Fruit fly (Drosophila melanogaster) ovary, adult (tissue): ENCODE measurements around the gene Sfp87B.

Source experiments
- CG17801 ChIP-seq: fragments of 200-800 bp; optimal IDR thresholded peaks from 2 replicates; lab custom pipeline; 2019; ENCODE audit warnings: missing biosample characterization, mild to moderate bottlenecking, missing genetic modification characterization, moderate library complexity; ENCODE audit not compliant: partially characterized antibody

Gene Sfp87B

DNA sequence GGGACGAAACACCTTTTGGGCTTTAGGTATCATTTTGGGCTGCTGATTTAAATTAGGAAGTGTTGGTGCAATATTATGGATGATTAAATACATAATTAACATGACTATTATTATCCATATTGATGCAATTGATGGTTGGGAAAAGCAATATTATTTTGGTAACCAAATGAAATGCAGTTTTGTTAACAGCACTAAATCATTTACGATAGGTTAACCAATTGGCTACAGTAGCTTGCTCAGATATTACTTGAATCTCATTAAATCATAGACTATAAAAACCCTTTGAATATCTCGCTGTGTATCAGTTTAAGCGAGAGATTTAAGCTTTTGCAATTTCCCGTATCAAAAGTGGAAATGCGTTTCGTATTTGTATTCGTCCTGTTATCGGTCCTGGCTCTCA is at the start of gene Sfp87B:
Gene Sfp87B, plus strand, starts transcription at position 301 of the 400 bp plus-strand sequence.
- TF ChIP-seq CG17801 (GFP tag; lab: Kevin White, UChicago) = no peak

DNA sequence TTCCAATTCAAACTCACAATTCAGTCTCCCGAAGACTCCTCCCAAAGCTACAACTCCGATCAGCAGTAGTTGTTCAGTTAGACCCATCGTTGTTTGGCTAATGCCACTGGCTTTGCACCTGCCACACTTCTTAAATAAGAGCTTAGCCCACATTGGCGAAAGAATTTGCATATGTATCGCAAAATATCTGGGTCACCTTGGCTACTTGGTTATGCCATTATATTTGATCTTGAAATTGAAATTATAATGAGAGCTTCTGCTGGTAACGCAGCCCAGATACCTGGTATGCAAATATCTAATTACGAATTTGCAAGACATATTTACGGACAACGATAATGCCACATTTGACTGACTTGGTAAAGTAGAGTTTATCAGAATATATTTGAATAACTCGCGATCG is 48.0 kb upstream of the Sfp87B start, which contains the start of gene CG17404:
Gene CG17404, minus strand, starts transcription at position 101 of the 400 bp plus-strand sequence.
- no peak for TF ChIP-seq CG17801 (GFP tag; lab: Kevin White, UChicago)

DNA sequence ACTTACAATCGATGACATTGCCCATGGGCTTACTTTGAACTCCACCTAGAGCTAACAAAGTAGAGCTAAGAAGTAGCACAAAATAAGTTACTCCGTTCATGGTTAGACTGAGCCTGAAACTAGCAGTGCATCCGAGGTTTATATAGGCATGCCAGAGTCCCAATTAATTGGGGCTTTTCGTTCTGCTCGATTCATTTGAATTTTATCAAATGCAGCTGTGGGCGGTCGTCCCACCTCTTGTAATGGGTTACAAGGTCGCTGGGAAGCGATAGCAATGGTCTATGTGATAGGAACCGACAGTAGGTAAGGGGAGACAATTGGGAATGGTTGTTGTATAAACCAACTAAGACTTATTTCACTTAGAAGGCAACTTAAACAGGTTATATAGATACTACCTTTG is 46.7 kb upstream of the Sfp87B start, which contains the start of gene CG12256:
Gene CG12256, minus strand, starts transcription at position 101 of the 400 bp plus-strand sequence.
- no peak for TF ChIP-seq CG17801 (GFP tag; lab: Kevin White, UChicago)

DNA sequence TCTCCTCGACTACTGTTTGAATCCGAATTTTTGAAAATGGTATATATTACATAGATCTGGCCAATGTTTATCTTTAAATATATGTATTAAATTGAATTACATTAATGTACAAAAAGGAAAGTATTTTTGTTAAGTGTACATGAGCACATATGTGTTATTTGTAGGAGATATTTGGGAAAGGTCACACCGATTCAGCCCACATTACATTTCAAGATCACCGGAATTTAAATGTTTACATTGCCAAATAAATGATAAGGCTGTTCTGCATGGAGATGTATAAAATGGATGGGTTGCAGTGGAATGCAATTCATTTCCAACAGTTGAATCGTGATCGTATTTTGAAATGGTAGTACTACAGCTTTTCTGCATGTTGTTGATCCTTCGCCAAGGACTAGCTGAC is 43.8 kb upstream of the Sfp87B start, which contains the start of gene CG3916:
Gene CG3916, plus strand, starts transcription at position 301 of the 400 bp plus-strand sequence.
- no peak for TF ChIP-seq CG17801 (GFP tag; lab: Kevin White, UChicago)

DNA sequence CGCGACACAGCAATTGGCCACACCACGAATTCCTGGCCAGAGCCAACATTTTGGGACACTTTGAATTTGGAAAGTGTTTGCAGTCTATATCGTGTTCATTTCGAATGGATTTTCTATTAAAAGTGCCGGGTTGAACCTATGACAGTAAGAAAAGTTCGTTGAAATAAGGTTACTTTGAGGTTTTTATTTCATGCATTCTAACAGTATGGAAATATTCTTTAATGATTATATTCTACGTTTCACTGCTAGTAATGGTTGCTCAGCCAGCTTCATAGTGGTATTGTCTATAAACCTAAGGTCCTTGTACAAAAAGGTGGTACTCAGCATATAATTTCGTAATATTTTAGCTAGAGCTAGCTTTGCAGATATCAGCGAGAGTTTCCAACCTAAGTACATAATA is 40.3 kb upstream of the Sfp87B start, which contains the start of gene Pglym87:
Gene Pglym87, minus strand, starts transcription at position 101 of the 400 bp plus-strand sequence.
- no peak for TF ChIP-seq CG17801 (GFP tag; lab: Kevin White, UChicago)

DNA sequence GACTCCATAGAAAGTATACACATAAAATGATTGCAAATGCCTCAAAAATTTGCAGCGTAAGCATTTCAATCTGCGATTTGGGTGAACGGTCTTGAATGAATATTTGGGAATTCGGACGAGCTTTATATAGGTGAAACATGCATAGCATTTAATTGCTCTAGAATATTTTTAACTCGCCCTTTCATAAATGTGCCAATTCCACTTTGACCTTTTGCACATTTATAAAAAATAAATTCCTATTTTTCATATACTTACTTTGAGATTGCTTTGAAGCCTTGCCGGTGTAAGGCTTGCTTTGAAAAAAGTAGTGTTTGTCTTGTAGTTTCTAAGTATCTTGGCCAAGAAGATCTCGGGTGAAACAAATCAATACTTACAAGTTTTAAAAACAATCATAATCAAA is 38.3 kb upstream of the Sfp87B start, which contains the start of gene Cyp313a5:
Gene Cyp313a5, minus strand, starts transcription at position 101 of the 400 bp plus-strand sequence.
- no peak for TF ChIP-seq CG17801 (GFP tag; lab: Kevin White, UChicago)

DNA sequence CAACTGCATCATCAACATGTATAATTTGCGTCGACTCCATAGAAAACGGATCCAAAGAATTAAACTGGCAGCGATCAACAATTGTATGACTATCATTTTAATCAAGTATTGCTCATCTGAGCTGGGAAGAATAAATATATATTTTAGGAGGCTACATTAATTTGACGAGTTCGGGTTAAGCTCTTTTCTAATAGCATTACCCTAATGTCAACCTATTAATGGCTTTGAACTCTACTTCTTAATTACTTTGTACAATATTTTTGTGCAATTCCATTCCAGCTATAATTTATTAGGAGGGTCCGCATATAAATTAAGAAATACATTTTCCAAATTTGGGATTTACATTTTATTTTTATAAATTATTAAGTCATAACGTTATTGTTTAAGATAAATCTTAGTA is 36.1 kb upstream of the Sfp87B start, which contains the start of gene Cyp313a2:
Gene Cyp313a2, minus strand, starts transcription at position 101 of the 400 bp plus-strand sequence.
- no peak for TF ChIP-seq CG17801 (GFP tag; lab: Kevin White, UChicago)

DNA sequence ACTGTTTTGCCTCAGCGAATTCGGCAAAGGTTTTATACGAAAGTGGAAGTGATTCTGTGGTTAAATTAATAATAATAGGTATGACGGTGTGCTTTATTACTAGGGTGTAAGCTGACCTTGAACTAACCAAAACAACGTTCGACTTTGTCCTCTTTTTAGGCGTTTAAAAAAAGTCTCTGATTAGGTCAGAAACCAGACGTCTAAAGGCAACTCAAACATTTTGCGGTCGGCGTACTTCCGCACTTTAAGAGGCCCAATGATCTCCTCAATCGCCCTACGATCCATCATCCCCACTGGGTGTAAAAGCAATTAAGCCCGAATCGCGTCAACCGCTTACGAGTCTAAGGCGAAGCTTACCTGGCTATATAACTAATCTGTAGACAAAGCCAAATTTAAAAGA is 33.8 kb upstream of the Sfp87B start, which contains the start of gene Cyp313a3:
Gene Cyp313a3, minus strand, starts transcription at position 101 of the 400 bp plus-strand sequence.
- no peak for TF ChIP-seq CG17801 (GFP tag; lab: Kevin White, UChicago)

DNA sequence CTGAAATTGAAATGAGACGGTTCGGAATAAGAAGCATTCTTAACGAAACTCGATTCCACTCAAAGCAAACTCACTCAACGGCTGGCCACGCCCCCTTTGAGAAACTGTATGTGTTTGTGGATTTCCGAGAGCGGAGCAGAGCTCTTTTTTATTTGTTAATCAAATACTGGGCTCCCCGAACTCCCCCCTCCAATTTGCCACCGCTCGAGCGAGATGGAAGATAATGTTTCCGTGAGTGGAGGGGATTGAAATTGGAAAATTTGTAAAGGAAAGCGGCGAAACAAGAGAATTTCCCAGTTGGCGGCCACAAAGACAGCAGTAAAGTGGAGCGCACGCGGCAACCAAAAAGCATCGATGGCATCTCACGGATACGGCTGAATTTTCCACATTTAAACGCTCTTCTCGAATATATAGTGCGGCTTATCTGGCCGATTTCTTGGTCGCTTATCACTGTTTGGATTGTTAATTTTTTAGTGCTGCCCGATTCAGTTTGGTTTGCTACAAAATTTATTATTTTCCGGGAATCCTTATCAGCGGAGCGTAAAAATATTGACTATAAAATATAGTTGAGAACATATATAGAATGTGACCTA is 28.4 kb upstream of the Sfp87B start:
- no peak for TF ChIP-seq CG17801 (GFP tag; lab: Kevin White, UChicago)

DNA sequence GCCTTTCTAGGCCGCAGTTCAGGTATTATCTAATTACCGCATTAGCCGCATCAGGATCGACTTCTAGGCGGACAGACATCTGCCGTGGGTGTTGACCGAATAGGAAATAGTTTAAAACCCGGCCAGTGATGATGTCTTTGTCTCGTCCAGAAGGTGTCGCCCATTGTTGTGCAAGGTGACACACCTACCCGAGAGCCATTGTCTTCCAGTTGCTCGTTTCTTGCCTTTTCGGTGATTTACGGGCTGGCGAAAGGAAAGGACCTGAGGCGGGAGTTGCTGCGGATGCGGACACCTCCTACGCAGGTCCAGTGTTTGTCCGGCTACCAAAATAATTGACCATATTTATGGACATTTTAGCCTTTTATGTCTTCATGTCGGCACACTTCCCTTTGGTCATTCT is 24.7 kb upstream of the Sfp87B start:
- no peak for TF ChIP-seq CG17801 (GFP tag; lab: Kevin White, UChicago)

DNA sequence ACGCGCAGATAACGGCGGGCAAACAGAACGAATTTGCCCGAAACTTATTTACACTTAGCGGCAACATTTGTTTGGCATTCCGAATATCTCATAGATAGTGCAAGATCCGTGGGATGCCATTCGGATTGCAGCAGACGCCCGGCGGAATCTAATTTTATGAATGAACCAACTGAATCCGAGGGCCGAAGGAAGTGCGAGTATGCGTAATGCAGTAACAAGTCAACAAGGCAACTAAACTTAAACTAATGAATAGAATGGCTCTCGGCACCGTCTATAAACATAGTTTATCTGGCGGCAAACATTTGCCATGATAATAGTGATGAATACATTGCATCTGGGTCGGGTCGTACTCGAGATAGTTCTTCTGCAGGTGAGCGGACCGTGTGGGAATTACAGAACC is 22.7 kb upstream of the Sfp87B start:
- no peak for TF ChIP-seq CG17801 (GFP tag; lab: Kevin White, UChicago)

DNA sequence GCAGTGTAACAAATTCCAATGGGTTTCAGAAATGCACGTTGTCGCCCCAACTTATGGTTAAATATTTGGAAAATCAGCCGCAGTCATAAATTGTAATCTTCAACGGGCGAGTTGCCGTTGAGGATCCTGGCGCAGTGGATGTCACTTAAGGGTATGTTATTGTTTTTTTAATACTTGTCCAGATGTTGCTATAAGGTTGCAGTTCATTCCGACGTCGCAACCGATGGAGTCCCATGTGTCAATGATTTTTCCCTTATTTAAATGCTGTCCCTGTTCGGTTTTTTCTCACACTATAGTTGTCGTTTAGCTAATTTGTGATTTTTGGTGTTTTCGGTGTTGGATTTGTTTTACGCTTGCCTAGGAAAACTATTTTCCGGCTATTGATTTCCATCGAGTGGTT is 21.4 kb upstream of the Sfp87B start:
- TF ChIP-seq CG17801 (GFP tag; lab: Kevin White, UChicago) = no peak

DNA sequence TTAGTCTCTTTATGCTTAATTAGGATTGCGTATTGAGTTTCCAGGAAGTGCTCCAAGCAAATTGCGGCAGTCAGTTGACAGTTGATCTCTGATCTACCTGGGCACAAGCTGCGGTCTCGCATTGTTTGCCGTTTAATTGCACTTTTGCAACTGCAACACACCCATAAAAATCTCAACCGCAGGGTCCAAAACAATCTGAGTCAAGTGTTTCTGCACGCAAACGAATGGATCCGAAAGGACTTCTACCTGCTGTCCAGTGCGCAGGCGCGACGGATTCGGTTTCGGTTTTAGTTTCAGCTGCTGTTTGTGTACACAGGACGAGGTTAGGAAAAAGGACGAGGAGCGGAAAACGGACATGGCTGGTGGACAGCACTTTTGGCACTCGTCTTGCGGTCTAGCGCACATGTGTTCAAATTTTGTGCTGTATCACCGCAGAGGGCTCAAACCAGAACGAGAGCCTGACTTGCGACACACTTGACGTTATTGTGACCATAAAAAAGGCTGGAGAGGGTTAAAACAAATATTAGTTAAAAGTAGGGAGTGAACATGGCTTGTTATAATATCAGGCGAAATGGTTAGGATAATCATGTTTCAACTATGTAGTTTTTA is 20.4 kb upstream of the Sfp87B start:
- TF ChIP-seq CG17801 (GFP tag; lab: Kevin White, UChicago) = no peak

DNA sequence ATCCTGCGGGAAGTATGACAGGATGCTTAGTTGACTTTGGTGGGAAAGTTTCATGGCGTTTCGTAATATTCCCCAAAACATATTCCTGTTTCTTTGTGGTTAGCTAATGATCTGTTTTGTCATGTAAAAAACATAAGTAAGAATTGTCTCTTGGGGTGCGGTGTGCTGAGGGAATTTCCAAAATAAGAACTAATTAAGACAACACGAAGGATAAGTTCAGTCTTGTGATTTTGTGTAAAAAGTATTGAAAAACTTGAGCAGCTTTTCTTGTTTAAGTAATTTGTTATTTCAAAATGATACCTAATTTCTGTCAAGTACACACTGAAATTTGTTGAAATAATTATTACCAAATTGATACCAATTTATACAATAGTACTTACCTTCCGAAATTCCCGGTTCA is 19.0 kb upstream of the Sfp87B start, which contains the start of gene CG3942:
Gene CG3942, plus strand, starts transcription at position 301 of the 400 bp plus-strand sequence.
- TF ChIP-seq CG17801 (GFP tag; lab: Kevin White, UChicago) = no peak

DNA sequence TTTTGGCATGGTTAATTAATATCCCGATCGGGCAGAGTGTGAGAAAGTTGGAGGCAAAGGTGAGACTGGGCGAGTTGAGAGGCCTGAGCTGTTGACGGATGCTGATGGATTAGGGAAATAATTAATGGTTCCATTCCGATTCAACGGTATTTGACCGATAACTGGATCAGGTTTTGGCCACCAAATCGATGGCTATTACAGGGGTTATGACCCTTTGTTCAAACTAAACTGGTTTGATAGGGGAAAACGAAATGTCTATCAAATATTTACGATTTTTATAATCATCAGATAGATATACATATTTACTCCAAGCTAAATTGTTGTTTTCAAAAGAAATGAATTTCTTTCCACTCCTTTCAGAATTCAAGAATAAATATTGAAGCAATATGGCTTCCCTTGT is 14.5 kb upstream of the Sfp87B start, which contains the start of the genes CG44037 and svp:
Gene CG44037, plus strand, starts transcription at position 301 of the 400 bp plus-strand sequence.
Gene svp, plus strand, starts transcription at position 301 of the 400 bp plus-strand sequence.
- TF ChIP-seq CG17801 (GFP tag; lab: Kevin White, UChicago) = no peak
